Worm (Caenorhabditis elegans) whole organism, midembryonic: ENCODE results near the gene fbxa-208.
"Not testable (repeated sequence)": the region's sequence is repeated elsewhere in the genome, so short reads cannot be mapped to it uniquely, and the experiment has no call there.

Experiments
- T22C8.4 ChIP-seq: fragments of 200-800 bp; sonication (Bioruptor generic); IDR thresholded peaks from 2 replicates; pipeline ENCODE4 v1.3.6; 2022; ENCODE audit warnings: missing genetic modification characterization, missing compliant biosample characterization
- cog-1 ChIP-seq: sonication (generic microtip); optimal IDR thresholded peaks from 2 replicates; lab custom pipeline; 2016; ENCODE audit warnings: missing genetic modification characterization, missing compliant biosample characterization
- flt-1 ChIP-seq: fragments of 200-800 bp; sonication (Bioruptor generic); IDR thresholded peaks from 2 replicates; pipeline ENCODE4 v1.3.6; 2022; ENCODE audit warnings: missing genetic modification characterization, missing compliant biosample characterization
- klf-2 ChIP-seq: fragments of 200-800 bp; sonication (Bioruptor generic); conservative IDR thresholded peaks from 2 replicates; pipeline ENCODE4 v1.3.6; 2022; ENCODE audit warnings: missing genetic modification reagents, missing genetic modification characterization, missing compliant biosample characterization
- med-1 ChIP-seq: sonication (generic microtip); optimal IDR thresholded peaks from 2 replicates; lab custom pipeline; 2017; ENCODE audit warnings: missing genetic modification characterization, mild to moderate bottlenecking, missing compliant biosample characterization, antibody characterized with exemption, missing genetic modification reagents; ENCODE audit not compliant: insufficient read depth
- ref-1 ChIP-seq: fragments of 200-800 bp; sonication (Bioruptor generic); conservative IDR thresholded peaks from 2 replicates; pipeline ENCODE4 v1.3.6; 2022; ENCODE audit warnings: missing genetic modification reagents, missing genetic modification characterization, missing compliant biosample characterization
- ztf-23 ChIP-seq: fragments of 200-800 bp; sonication (Bioruptor generic); IDR thresholded peaks from 2 replicates; pipeline ENCODE4 v1.3.6; 2022; ENCODE audit warnings: missing genetic modification reagents, missing genetic modification characterization, missing compliant biosample characterization

ce11 chrIII:1263692-1264091 is 7.1 kb downstream of the fbxa-208 start, which contains the start of gene srz-9:
- TF ChIP-seq med-1; ztf-23 (GFP tag; lab: Robert Waterston, UW); flt-1 (GFP tag; lab: Robert Waterston, UW); klf-2; ref-1 (GFP tag; lab: Robert Waterston, UW); cog-1 (tag; lab: Kevin White, UChicago); T22C8.4: not testable (repeated sequence)
